Fruit fly (Drosophila melanogaster) whole organism, embryonic: ENCODE data around the gene CG32459.

Source experiments
- CG10543 ChIP-seq: fragments of 200-800 bp; sonication (Bioruptor generic); optimal IDR thresholded peaks from 3 replicates; lab custom pipeline; 2017; ENCODE audit warnings: missing biosample characterization, mild to moderate bottlenecking, missing genetic modification characterization, moderate library complexity
- CG11398 ChIP-seq: fragments of 200-800 bp; sonication (Bioruptor generic); optimal IDR thresholded peaks from 2 replicates; lab custom pipeline; 2016; ENCODE audit warnings: missing biosample characterization, missing genetic modification characterization
- CG11560 ChIP-seq: fragments of 200-800 bp; sonication (Bioruptor generic); IDR thresholded peaks from 3 replicates; pipeline ENCODE4 v1.3.6; 2022; ENCODE audit warnings: missing biosample characterization, missing genetic modification characterization
- CG12104 ChIP-seq: fragments of 200-800 bp; sonication (Bioruptor generic); optimal IDR thresholded peaks from 3 replicates; lab custom pipeline; 2016; ENCODE audit warnings: missing biosample characterization, missing genetic modification characterization
- CG12219 ChIP-seq: fragments of 200-800 bp; sonication (Bioruptor generic); optimal IDR thresholded peaks from 3 replicates; lab custom pipeline; 2018; ENCODE audit warnings: missing biosample characterization, mild to moderate bottlenecking, missing genetic modification characterization
- CG12744 ChIP-seq: fragments of 200-800 bp; sonication (Bioruptor generic); optimal IDR thresholded peaks from 2 replicates; lab custom pipeline; 2016; ENCODE audit warnings: missing biosample characterization, missing genetic modification characterization
- CG12769 ChIP-seq: fragments of 200-800 bp; sonication (Bioruptor generic); optimal IDR thresholded peaks from 2 replicates; lab custom pipeline; 2019; ENCODE audit warnings: missing biosample characterization, mild to moderate bottlenecking, missing genetic modification characterization, moderate library complexity
- CG14667 ChIP-seq: fragments of 200-800 bp; sonication (Bioruptor generic); IDR thresholded peaks from 2 replicates; pipeline ENCODE4 v1.3.6; 2022; ENCODE audit warnings: missing biosample characterization, missing genetic modification characterization
- CG14965 ChIP-seq: fragments of 200-800 bp; sonication (Bioruptor generic); optimal IDR thresholded peaks from 2 replicates; lab custom pipeline; 2016; ENCODE audit warnings: missing biosample characterization, missing genetic modification characterization, borderline replicate concordance
- CG16815 ChIP-seq: fragments of 200-800 bp; sonication (Bioruptor generic); optimal IDR thresholded peaks from 3 replicates; lab custom pipeline; 2017; ENCODE audit warnings: missing biosample characterization, mild to moderate bottlenecking, missing genetic modification characterization
- CG18262 ChIP-seq: fragments of 200-800 bp; optimal IDR thresholded peaks from 3 replicates; lab custom pipeline; 2019; ENCODE audit warnings: missing biosample characterization, mild to moderate bottlenecking, missing genetic modification characterization, moderate library complexity
- CG1832 ChIP-seq: fragments of 200-800 bp; sonication (Bioruptor generic); optimal IDR thresholded peaks from 2 replicates; lab custom pipeline; 2017; ENCODE audit warnings: missing biosample characterization, mild to moderate bottlenecking, missing genetic modification characterization, inconsistent platforms
- CG18599 ChIP-seq: fragments of 200-800 bp; sonication (Bioruptor generic); optimal IDR thresholded peaks from 3 replicates; lab custom pipeline; 2017; ENCODE audit warnings: missing biosample characterization, missing genetic modification characterization, mild to moderate bottlenecking, moderate library complexity, missing genetic modification reagents
- CG2120 ChIP-seq: fragments of 200-800 bp; sonication (Bioruptor generic); optimal IDR thresholded peaks from 3 replicates; lab custom pipeline; 2016; ENCODE audit warnings: missing biosample characterization, missing genetic modification characterization
- CG2199 ChIP-seq: fragments of 200-800 bp; sonication (Bioruptor generic); IDR thresholded peaks from 3 replicates; pipeline ENCODE4 v1.3.6; 2022; ENCODE audit warnings: missing biosample characterization, missing genetic modification characterization
- CG34224 ChIP-seq: fragments of 200-800 bp; sonication (Bioruptor generic); IDR thresholded peaks from 3 replicates; pipeline ENCODE4 v1.3.6; 2022; ENCODE audit warnings: missing biosample characterization, missing genetic modification characterization; ENCODE audit not compliant: partially characterized antibody
- CG4404 ChIP-seq: fragments of 200-800 bp; sonication (Bioruptor generic); IDR thresholded peaks from 2 replicates; pipeline ENCODE4 v1.3.6; 2022; ENCODE audit warnings: missing biosample characterization, missing genetic modification characterization
- CG4424 ChIP-seq: fragments of 200-800 bp; sonication (Bioruptor generic); optimal IDR thresholded peaks from 3 replicates; lab custom pipeline; 2016; ENCODE audit warnings: missing biosample characterization, missing genetic modification characterization
- CG6175 ChIP-seq: fragments of 200-800 bp; sonication (Bioruptor generic); IDR thresholded peaks from 3 replicates; pipeline ENCODE4 v1.3.6; 2022; ENCODE audit warnings: missing biosample characterization, missing genetic modification characterization
- CG6683 ChIP-seq: fragments of 200-800 bp; sonication (Bioruptor generic); optimal IDR thresholded peaks from 2 replicates; lab custom pipeline; 2017; ENCODE audit warnings: missing biosample characterization, mild to moderate bottlenecking, missing genetic modification characterization, missing genetic modification reagents
- CG6689 ChIP-seq: fragments of 200-800 bp; sonication (Bioruptor generic); IDR thresholded peaks from 2 replicates; pipeline ENCODE4 v1.3.6; 2022; ENCODE audit warnings: missing biosample characterization, missing genetic modification characterization
- CG8089 ChIP-seq: fragments of 200-800 bp; sonication (Bioruptor generic); optimal IDR thresholded peaks from 3 replicates; lab custom pipeline; 2016; ENCODE audit warnings: missing biosample characterization, missing genetic modification characterization
- CG9727 ChIP-seq: fragments of 200-800 bp; sonication (Bioruptor generic); optimal IDR thresholded peaks from 3 replicates; lab custom pipeline; 2017; ENCODE audit warnings: missing biosample characterization, mild to moderate bottlenecking, missing genetic modification characterization
- CG9817 ChIP-seq: fragments of 200-800 bp; sonication (Bioruptor generic); optimal IDR thresholded peaks from 2 replicates; lab custom pipeline; 2018; ENCODE audit warnings: missing biosample characterization, mild to moderate bottlenecking, missing genetic modification characterization, moderate library complexity
- Camta ChIP-seq: fragments of 200-800 bp; sonication (Bioruptor generic); optimal IDR thresholded peaks from 2 replicates; lab custom pipeline; 2016; ENCODE audit warnings: missing biosample characterization, missing genetic modification characterization
- Dek ChIP-seq: fragments of 200-800 bp; sonication (Bioruptor generic); optimal IDR thresholded peaks from 3 replicates; lab custom pipeline; 2019; ENCODE audit warnings: missing biosample characterization, mild to moderate bottlenecking, missing genetic modification characterization, moderate library complexity
- Gsc ChIP-seq: fragments of 200-800 bp; sonication (Bioruptor generic); IDR thresholded peaks from 2 replicates; pipeline ENCODE4 v1.3.6; 2022; ENCODE audit warnings: missing biosample characterization, missing genetic modification characterization
- H2.0 ChIP-seq: fragments of 200-800 bp; sonication (Bioruptor generic); IDR thresholded peaks from 2 replicates; pipeline ENCODE4 v1.3.6; 2022; ENCODE audit warnings: missing biosample characterization, missing genetic modification characterization
- HLH3B ChIP-seq: fragments of 200-800 bp; sonication (Bioruptor generic); IDR thresholded peaks from 2 replicates; pipeline ENCODE4 v1.3.6; 2022; ENCODE audit warnings: missing biosample characterization, missing genetic modification characterization
- Hr51 ChIP-seq, 2 experiments: fragments of 200-800 bp; sonication (Bioruptor generic); optimal IDR thresholded peaks; 2 replicates in 1 of 2; 3 replicates in 1 of 2; lab custom pipeline; 2016 to 2018; ENCODE audit warnings: missing biosample characterization in 2 of 2, missing genetic modification characterization in 2 of 2, mild to moderate bottlenecking in 1 of 2, moderate library complexity in 1 of 2
- Nf-YC ChIP-seq: fragments of 200-800 bp; optimal IDR thresholded peaks from 3 replicates; lab custom pipeline; 2019; ENCODE audit warnings: missing biosample characterization, mild to moderate bottlenecking, missing genetic modification characterization, moderate library complexity
- Oaz ChIP-seq: fragments of 200-800 bp; sonication (Bioruptor generic); IDR thresholded peaks from 2 replicates; pipeline ENCODE4 v1.3.6; 2022; ENCODE audit warnings: missing biosample characterization, missing genetic modification characterization
- Pdp1 ChIP-seq, 2 experiments: fragments of 200-800 bp; sonication (Bioruptor generic); optimal IDR thresholded peaks; 3 replicates each; lab custom pipeline; 2016; ENCODE audit warnings: missing biosample characterization in 2 of 2, missing genetic modification characterization in 2 of 2, mild to moderate bottlenecking in 1 of 2, moderate library complexity in 1 of 2
- Ravus ChIP-seq: fragments of 200-800 bp; sonication (Bioruptor generic); IDR thresholded peaks from 2 replicates; pipeline ENCODE4 v1.3.6; 2022; ENCODE audit warnings: missing biosample characterization, missing genetic modification characterization
- ab ChIP-seq: fragments of 200-800 bp; sonication (Bioruptor generic); optimal IDR thresholded peaks from 2 replicates; lab custom pipeline; 2016; ENCODE audit warnings: missing biosample characterization, missing genetic modification characterization
- bowl ChIP-seq: fragments of 200-800 bp; sonication (Bioruptor generic); IDR thresholded peaks from 2 replicates; pipeline ENCODE4 v1.3.6; 2022; ENCODE audit warnings: missing biosample characterization, missing genetic modification characterization
- br ChIP-seq: fragments of >200 bp; optimal IDR thresholded peaks from 2 replicates; lab custom pipeline; 2017
- dmrt11E ChIP-seq: fragments of 200-800 bp; sonication (Bioruptor generic); optimal IDR thresholded peaks from 3 replicates; lab custom pipeline; 2018; ENCODE audit warnings: missing biosample characterization, mild to moderate bottlenecking, missing genetic modification characterization, moderate library complexity
- esg ChIP-seq: fragments of 200-800 bp; sonication (Bioruptor generic); conservative IDR thresholded peaks from 2 replicates; pipeline ENCODE4 v1.3.6; 2022; ENCODE audit warnings: missing biosample characterization, missing genetic modification characterization
- fd96Cb ChIP-seq: fragments of 200-800 bp; sonication (Bioruptor generic); optimal IDR thresholded peaks from 2 replicates; lab custom pipeline; 2018; ENCODE audit warnings: missing biosample characterization, mild to moderate bottlenecking, missing genetic modification characterization, moderate library complexity
- fu2 ChIP-seq: fragments of 200-800 bp; sonication (Bioruptor generic); optimal IDR thresholded peaks from 2 replicates; lab custom pipeline; 2016; ENCODE audit warnings: missing biosample characterization, missing genetic modification characterization
- kah ChIP-seq: fragments of 200-800 bp; sonication (Bioruptor generic); optimal IDR thresholded peaks from 2 replicates; lab custom pipeline; 2018; ENCODE audit warnings: missing biosample characterization, mild to moderate bottlenecking, missing genetic modification characterization
- lilli ChIP-seq: fragments of 200-800 bp; sonication (Bioruptor generic); optimal IDR thresholded peaks from 3 replicates; lab custom pipeline; 2016; ENCODE audit warnings: missing biosample characterization, missing genetic modification characterization
- pan ChIP-seq, 4 experiments: fragments of >200 bp in 3 of 4; fragments of 200-800 bp in 1 of 4; sonication (Bioruptor generic) in 1 of 4; optimal IDR thresholded peaks in 3 of 4; IDR thresholded peaks in 1 of 4; 2 replicates each; pipeline versions ENCODE4 v1.3.6 to Lab custom; 2017 to 2022; ENCODE audit warnings: missing biosample characterization in 2 of 4, missing genetic modification characterization in 2 of 4, mixed read lengths in 1 of 4
- pum ChIP-seq: fragments of 200-800 bp; sonication (Bioruptor generic); optimal IDR thresholded peaks from 2 replicates; lab custom pipeline; 2016; ENCODE audit warnings: missing biosample characterization, missing genetic modification characterization
- row ChIP-seq: fragments of 200-800 bp; sonication (Bioruptor generic); IDR thresholded peaks from 3 replicates; pipeline ENCODE4 v1.3.6; 2022; ENCODE audit warnings: missing biosample characterization, missing genetic modification characterization
- ssp ChIP-seq: fragments of 200-800 bp; sonication (Bioruptor generic); IDR thresholded peaks from 2 replicates; pipeline ENCODE4 v1.3.6; 2022; ENCODE audit warnings: missing biosample characterization, missing genetic modification characterization
- sug ChIP-seq: fragments of 200-800 bp; optimal IDR thresholded peaks from 2 replicates; lab custom pipeline; 2019; ENCODE audit warnings: missing biosample characterization, mild to moderate bottlenecking, missing genetic modification characterization, moderate library complexity
- twi ChIP-seq: fragments of 200-800 bp; optimal IDR thresholded peaks from 2 replicates; lab custom pipeline; 2019; ENCODE audit warnings: missing biosample characterization, mild to moderate bottlenecking, missing genetic modification characterization, moderate library complexity
- unpg ChIP-seq: fragments of 200-800 bp; sonication (Bioruptor generic); optimal IDR thresholded peaks from 3 replicates; lab custom pipeline; 2018; ENCODE audit warnings: missing biosample characterization, mild to moderate bottlenecking, missing genetic modification characterization, moderate library complexity
- vvl ChIP-seq: fragments of 200-800 bp; sonication (Bioruptor generic); IDR thresholded peaks from 2 replicates; pipeline ENCODE4 v1.3.6; 2022; ENCODE audit warnings: missing biosample characterization, missing genetic modification characterization

Gene CG32459

dm6 chr3L:22865061-22865418, 9.2 kb upstream of the CG32459 start (continued):
- TF ChIP-seq H2.0 (GFP tag; lab: Robert Waterston, UW): peak; percentile 45
- no peak for TF ChIP-seq CG8089 (GFP tag; lab: Kevin White, UChicago)
- no peak for TF ChIP-seq Camta
- TF ChIP-seq CG9817: peak; percentile 67
- TF ChIP-seq HLH3B (GFP tag; lab: Robert Waterston, UW): peak; percentile 71
- 0 out of 2 replicates have a peak, but pooled peaks have one; percentile 15 for TF ChIP-seq ssp (GFP tag; lab: Robert Waterston, UW)
- TF ChIP-seq CG18262: peak; percentile 81
- peak; percentile 39 for TF ChIP-seq CG10543
- TF ChIP-seq lilli: peak; percentile 71
- TF ChIP-seq CG12219: peak; percentile 16
- TF ChIP-seq vvl (GFP tag; lab: Robert Waterston, UW): peak; percentile 76
- peak; percentile 69; the same call in 1 of the 2 replicates for TF ChIP-seq CG6689 (GFP tag; lab: Robert Waterston, UW)
- TF ChIP-seq bowl (GFP tag; lab: Robert Waterston, UW): no peak
- TF ChIP-seq Dek (tag; lab: Kevin White, UChicago): peak; percentile 49
- peak; percentile 21 for TF ChIP-seq CG9727 (GFP tag; lab: Kevin White, UChicago)
- TF ChIP-seq row (GFP tag; lab: Robert Waterston, UW): peak; percentile 80
- peak; percentile 54 for TF ChIP-seq fd96Cb (tag; lab: Kevin White, UChicago)
- TF ChIP-seq CG2120 (GFP tag; lab: Kevin White, UChicago): peak; percentile 64
- TF ChIP-seq twi (tag; lab: Kevin White, UChicago): peak; percentile 6
- peak; percentile 30 for TF ChIP-seq kah (GFP tag; lab: Kevin White, UChicago)
- no peak for TF ChIP-seq pum
- TF ChIP-seq Nf-YC (tag; lab: Kevin White, UChicago): peak; percentile 61
- peak; percentile 78 for TF ChIP-seq unpg (GFP tag; lab: Kevin White, UChicago)
- peak; percentile 40 for TF ChIP-seq CG16815 (GFP tag; lab: Kevin White, UChicago)
- TF ChIP-seq Ravus (GFP tag; lab: Robert Waterston, UW): no peak; the same call in 1 of the 2 replicates
- TF ChIP-seq CG18599 (GFP tag; lab: Kevin White, UChicago): peak; percentile 64
- TF ChIP-seq pan (optimal IDR thresholded peaks at IDR 0.05; lab: Kevin White, UChicago): no peak
- peak in 1 of 2 experiments; percentile 77 for TF ChIP-seq pan (GFP tag; optimal IDR thresholded peaks at IDR 0.05 in 1 of 2, IDR thresholded peaks at IDR 0.05 in 1 of 2)
- TF ChIP-seq CG6175 (GFP tag; lab: Robert Waterston, UW): no peak; the same call in 2 of the 3 replicates
- peak; percentile 67 for TF ChIP-seq Oaz (GFP tag; lab: Robert Waterston, UW)
- no peak for TF ChIP-seq CG14965
- TF ChIP-seq br: no peak
- peak; percentile 69; the same call in 1 of the 2 replicates for TF ChIP-seq esg
- peak; percentile 68 for TF ChIP-seq CG4424
- peak; percentile 2 for TF ChIP-seq dmrt11E (tag; lab: Kevin White, UChicago)
- TF ChIP-seq CG1832 (GFP tag; lab: Kevin White, UChicago): no peak
- TF ChIP-seq sug (tag; lab: Kevin White, UChicago): peak; percentile 34
- TF ChIP-seq Hr51 (GFP tag; optimal IDR thresholded peaks at IDR 0.05; lab: Kevin White, UChicago): peak in 1 of 2 experiments; percentile 91
- no peak for TF ChIP-seq ab (GFP tag; lab: Kevin White, UChicago)
- peak; percentile 11 for TF ChIP-seq CG12744
- TF ChIP-seq CG2199 (GFP tag; lab: Robert Waterston, UW): no peak
- TF ChIP-seq Gsc (GFP tag; lab: Robert Waterston, UW): no peak
- TF ChIP-seq CG12769 (tag; lab: Kevin White, UChicago): no peak
- TF ChIP-seq fu2 (GFP tag; lab: Kevin White, UChicago): no peak
- TF ChIP-seq CG14667 (GFP tag; lab: Robert Waterston, UW): peak; percentile 37; the same call in 1 of the 2 replicates
- peak; percentile 31 to 78 for TF ChIP-seq Pdp1 (GFP tag; optimal IDR thresholded peaks at IDR 0.05; lab: Kevin White, UChicago)
- no peak for TF ChIP-seq CG34224 (GFP tag; lab: Robert Waterston, UW)
- no peak for TF ChIP-seq CG12104 (GFP tag; lab: Kevin White, UChicago)
- no peak for TF ChIP-seq CG4404
- TF ChIP-seq CG11560 (tag; lab: Robert Waterston, UW): no peak
- no peak for TF ChIP-seq CG11398 (GFP tag; lab: Kevin White, UChicago)
- TF ChIP-seq CG6683 (GFP tag; lab: Kevin White, UChicago): no peak
